Worm (Caenorhabditis elegans) whole organism, L4 larva: ENCODE measurements around the gene pkc-1.

ENCODE experiments used
- F26F4.8 ChIP-seq: fragments of 200-800 bp; sonication (Bioruptor generic); conservative IDR thresholded peaks from 2 replicates; pipeline ENCODE4 v1.3.6; 2022; ENCODE audit warnings: missing genetic modification characterization, missing compliant biosample characterization
- F37D6.2 ChIP-seq: sonication (generic microtip); optimal IDR thresholded peaks from 2 replicates; lab custom pipeline; 2016; ENCODE audit warnings: mild to moderate bottlenecking, missing genetic modification characterization, missing compliant biosample characterization
- R02D3.7 ChIP-seq: fragments of 150-350 bp; sonication (generic microtip); optimal IDR thresholded peaks from 3 replicates; lab custom pipeline; 2014; ENCODE audit warnings: missing biosample characterization, missing genetic modification characterization
- T20F7.1 ChIP-seq: fragments of 200-800 bp; sonication (Bioruptor generic); optimal IDR thresholded peaks from 2 replicates; lab custom pipeline; 2018; ENCODE audit warnings: mild to moderate bottlenecking, missing genetic modification characterization, missing compliant biosample characterization
- T26A8.4 ChIP-seq: fragments of 200-800 bp; sonication (Bioruptor generic); IDR thresholded peaks from 2 replicates; pipeline ENCODE4 v1.3.6; 2022; ENCODE audit warnings: missing genetic modification characterization, missing compliant biosample characterization
- Y48G9A.11 ChIP-seq: fragments of 200-800 bp; sonication (Bioruptor generic); IDR thresholded peaks from 2 replicates; pipeline ENCODE4 v1.3.6; 2022; ENCODE audit warnings: missing genetic modification reagents, missing genetic modification characterization, missing compliant biosample characterization
- aha-1 ChIP-seq: fragments of 150-350 bp; peaks from one replicate; lab custom pipeline; 2014; ENCODE audit warnings: missing biosample characterization, missing genetic modification characterization
- attf-4 ChIP-seq: sonication (generic microtip); optimal IDR thresholded peaks from 3 replicates; lab custom pipeline; 2017; ENCODE audit warnings: missing biosample characterization, missing genetic modification characterization
- ceh-20 ChIP-seq: fragments of 200-800 bp; sonication (Bioruptor generic); IDR thresholded peaks from 2 replicates; pipeline ENCODE4 v1.3.6; 2022; ENCODE audit warnings: missing genetic modification reagents, missing genetic modification characterization, missing compliant biosample characterization
- ceh-82 ChIP-seq: sonication (generic microtip); optimal IDR thresholded peaks from 2 replicates; lab custom pipeline; 2017; ENCODE audit warnings: missing biosample characterization, missing genetic modification characterization
- ctbp-1 ChIP-seq: fragments of 200-800 bp; sonication (Bioruptor generic); IDR thresholded peaks from 2 replicates; pipeline ENCODE4 v1.3.6; 2022; ENCODE audit warnings: missing genetic modification reagents, missing genetic modification characterization, missing compliant biosample characterization
- daf-16 ChIP-seq, 3 experiments: sonication (generic microtip); optimal IDR thresholded peaks; 2 replicates each; lab custom pipeline; 2016 to 2017; ENCODE audit warnings: missing genetic modification characterization in 3 of 3, missing genetic modification reagents in 3 of 3, mild to moderate bottlenecking in 2 of 3, missing compliant biosample characterization in 2 of 3, missing biosample characterization in 1 of 3, moderate library complexity in 1 of 3
- dmd-8 ChIP-seq: fragments of 200-800 bp; sonication (Bioruptor generic); IDR thresholded peaks from 2 replicates; pipeline ENCODE4 v1.3.6; 2022; ENCODE audit warnings: missing genetic modification characterization, missing compliant biosample characterization
- dmd-9 ChIP-seq: fragments of 200-800 bp; sonication (Bioruptor generic); IDR thresholded peaks from 2 replicates; pipeline ENCODE4 v1.3.6; 2022; ENCODE audit warnings: missing genetic modification reagents, missing genetic modification characterization, missing compliant biosample characterization
- dve-1 ChIP-seq: sonication (generic microtip); optimal IDR thresholded peaks from 2 replicates; lab custom pipeline; 2017; ENCODE audit warnings: antibody characterized with exemption, mild to moderate bottlenecking, missing genetic modification characterization, missing compliant biosample characterization; ENCODE audit not compliant: insufficient read depth
- egl-43 ChIP-seq: fragments of 200-800 bp; sonication (Bioruptor generic); IDR thresholded peaks from 2 replicates; pipeline ENCODE4 v1.3.6; 2022; ENCODE audit warnings: missing genetic modification reagents, missing genetic modification characterization, missing compliant biosample characterization
- fkh-10 ChIP-seq: fragments of 150-350 bp; optimal IDR thresholded peaks from 2 replicates; lab custom pipeline; 2014; ENCODE audit warnings: missing biosample characterization, missing genetic modification reagents, missing genetic modification characterization
- fos-1 ChIP-seq: fragments of 150-350 bp; optimal IDR thresholded peaks from 2 replicates; lab custom pipeline; 2014; ENCODE audit warnings: missing biosample characterization, missing genetic modification characterization
- hif-1 ChIP-seq, 2 experiments: sonication (generic microtip); optimal IDR thresholded peaks; 2 replicates each; lab custom pipeline; 2016 to 2017; ENCODE audit warnings: missing compliant biosample characterization in 2 of 2, missing genetic modification characterization in 2 of 2, missing genetic modification reagents in 2 of 2, missing genotype in 2 of 2, mild to moderate bottlenecking in 1 of 2
- hlh-11 ChIP-seq: fragments of 200-800 bp; sonication (Bioruptor generic); optimal IDR thresholded peaks from 2 replicates; lab custom pipeline; 2018; ENCODE audit warnings: mild to moderate bottlenecking, missing genetic modification characterization, missing compliant biosample characterization
- hlh-30 ChIP-seq: sonication (generic microtip); optimal IDR thresholded peaks from 2 replicates; lab custom pipeline; 2017; ENCODE audit warnings: antibody characterized with exemption, mild to moderate bottlenecking, missing genetic modification characterization, missing compliant biosample characterization; ENCODE audit not compliant: insufficient read depth
- hmg-1.1 ChIP-seq: fragments of 200-800 bp; sonication (Bioruptor generic); IDR thresholded peaks from 2 replicates; pipeline ENCODE4 v1.3.6; 2022; ENCODE audit warnings: missing genetic modification reagents, missing genetic modification characterization, missing compliant biosample characterization
- lim-7 ChIP-seq: fragments of 200-800 bp; sonication (Bioruptor generic); IDR thresholded peaks from 2 replicates; pipeline ENCODE4 v1.3.6; 2022; ENCODE audit warnings: missing genetic modification characterization, missing compliant biosample characterization
- lin-13 ChIP-seq: fragments of 150-350 bp; optimal IDR thresholded peaks from 2 replicates; lab custom pipeline; 2014; ENCODE audit warnings: missing biosample characterization, missing genetic modification reagents, missing genetic modification characterization
- lin-15B ChIP-seq: fragments of 150-350 bp; sonication (generic microtip); optimal IDR thresholded peaks from 3 replicates; lab custom pipeline; 2014; ENCODE audit warnings: missing biosample characterization, missing genetic modification characterization
- lin-29 ChIP-seq: fragments of 200-800 bp; sonication (Bioruptor generic); IDR thresholded peaks from 2 replicates; pipeline ENCODE4 v1.3.6; 2022; ENCODE audit warnings: missing genetic modification reagents, missing genetic modification characterization, missing compliant biosample characterization
- lin-39 ChIP-seq: fragments of 150-350 bp; optimal IDR thresholded peaks from 2 replicates; lab custom pipeline; 2014; ENCODE audit warnings: missing biosample characterization, missing genetic modification reagents, missing genetic modification characterization
- lir-3 ChIP-seq: sonication (generic microtip); optimal IDR thresholded peaks from 2 replicates; lab custom pipeline; 2016; ENCODE audit warnings: mild to moderate bottlenecking, missing genetic modification characterization, missing compliant biosample characterization
- lsy-2 ChIP-seq, 2 experiments: fragments of 150-350 bp in 1 of 2; sonication (generic microtip) in 1 of 2; optimal IDR thresholded peaks; 2 replicates each; lab custom pipeline; 2014 to 2017; ENCODE audit warnings: missing biosample characterization in 2 of 2, missing genetic modification characterization in 2 of 2
- madf-9 ChIP-seq: fragments of 200-800 bp; sonication (Bioruptor generic); conservative IDR thresholded peaks from 2 replicates; pipeline ENCODE4 v1.3.6; 2022; ENCODE audit warnings: missing genetic modification reagents, missing genetic modification characterization, missing compliant biosample characterization
- mep-1 ChIP-seq: fragments of 150-350 bp; sonication (generic microtip); optimal IDR thresholded peaks from 3 replicates; lab custom pipeline; 2014; ENCODE audit warnings: missing biosample characterization, missing genetic modification characterization
- mxl-2 ChIP-seq: fragments of 200-800 bp; sonication (Bioruptor generic); conservative IDR thresholded peaks from 2 replicates; pipeline ENCODE4 v1.3.6; 2022; ENCODE audit warnings: missing genetic modification reagents, missing genetic modification characterization, missing compliant biosample characterization
- nhr-11 ChIP-seq: fragments of 150-350 bp; optimal IDR thresholded peaks from 2 replicates; lab custom pipeline; 2014; ENCODE audit warnings: missing biosample characterization, missing genetic modification characterization
- nhr-25 ChIP-seq: sonication (generic microtip); optimal IDR thresholded peaks from 2 replicates; lab custom pipeline; 2017; ENCODE audit warnings: missing genetic modification characterization, mild to moderate bottlenecking, missing compliant biosample characterization, antibody characterized with exemption, moderate library complexity, borderline replicate concordance; ENCODE audit not compliant: insufficient read depth
- nhr-28 ChIP-seq: fragments of 150-350 bp; optimal IDR thresholded peaks from 2 replicates; lab custom pipeline; 2014; ENCODE audit warnings: missing biosample characterization, missing genetic modification characterization
- nhr-41 ChIP-seq: fragments of 200-800 bp; sonication (Bioruptor generic); IDR thresholded peaks from 2 replicates; pipeline ENCODE4 v1.3.6; 2022; ENCODE audit warnings: missing genetic modification reagents, missing genetic modification characterization, missing compliant biosample characterization
- nhr-6 ChIP-seq: fragments of 150-350 bp; optimal IDR thresholded peaks from 2 replicates; lab custom pipeline; 2014; ENCODE audit warnings: missing biosample characterization, missing genetic modification characterization
- pha-4 ChIP-seq, 2 experiments: fragments of 150-350 bp in 1 of 2; fragments of 200-800 bp in 1 of 2; sonication (Bioruptor generic) in 1 of 2; IDR thresholded peaks in 1 of 2; optimal IDR thresholded peaks in 1 of 2; 2 replicates each; pipeline versions ENCODE4 v1.3.6 to Lab custom; 2014 to 2022; ENCODE audit warnings: missing genetic modification characterization in 2 of 2, missing genetic modification reagents in 2 of 2, missing biosample characterization in 1 of 2, missing compliant biosample characterization in 1 of 2
- php-3 ChIP-seq: fragments of 200-800 bp; sonication (Bioruptor generic); IDR thresholded peaks from 2 replicates; pipeline ENCODE4 v1.3.6; 2022; ENCODE audit warnings: missing genetic modification reagents, missing genetic modification characterization, missing compliant biosample characterization
- rbr-2 ChIP-seq: sonication (generic microtip); optimal IDR thresholded peaks from 2 replicates; lab custom pipeline; 2016; ENCODE audit warnings: missing genotype, missing genetic modification characterization, missing compliant biosample characterization
- saeg-2 ChIP-seq: fragments of 200-800 bp; sonication (Bioruptor generic); IDR thresholded peaks from 2 replicates; pipeline ENCODE4 v1.3.6; 2022; ENCODE audit warnings: missing genetic modification reagents, missing genetic modification characterization, missing compliant biosample characterization
- set-16 ChIP-seq: fragments of 200-800 bp; sonication (Bioruptor generic); IDR thresholded peaks from 2 replicates; pipeline ENCODE4 v1.3.6; 2022; ENCODE audit warnings: missing genetic modification reagents, missing genetic modification characterization, missing compliant biosample characterization
- skn-1 ChIP-seq: fragments of 150-350 bp; optimal IDR thresholded peaks from 2 replicates; lab custom pipeline; 2014; ENCODE audit warnings: missing biosample characterization, missing genetic modification characterization
- unc-39 ChIP-seq: sonication (generic microtip); optimal IDR thresholded peaks from 2 replicates; lab custom pipeline; 2017; ENCODE audit warnings: missing biosample characterization, missing genetic modification characterization
- zag-1 ChIP-seq: fragments of 150-350 bp; optimal IDR thresholded peaks from 2 replicates; lab custom pipeline; 2014; ENCODE audit warnings: missing biosample characterization, missing genetic modification characterization
- zfp-2 ChIP-seq: sonication (generic microtip); optimal IDR thresholded peaks from 2 replicates; lab custom pipeline; 2016; ENCODE audit warnings: mild to moderate bottlenecking, missing genetic modification characterization, missing compliant biosample characterization
- zip-2 ChIP-seq: fragments of 150-350 bp; optimal IDR thresholded peaks from 2 replicates; lab custom pipeline; 2014; ENCODE audit warnings: missing biosample characterization, missing genetic modification characterization
- ztf-7 ChIP-seq: fragments of 150-350 bp; optimal IDR thresholded peaks from 2 replicates; lab custom pipeline; 2014; ENCODE audit warnings: missing biosample characterization, missing genetic modification characterization

Gene pkc-1

DNA sequence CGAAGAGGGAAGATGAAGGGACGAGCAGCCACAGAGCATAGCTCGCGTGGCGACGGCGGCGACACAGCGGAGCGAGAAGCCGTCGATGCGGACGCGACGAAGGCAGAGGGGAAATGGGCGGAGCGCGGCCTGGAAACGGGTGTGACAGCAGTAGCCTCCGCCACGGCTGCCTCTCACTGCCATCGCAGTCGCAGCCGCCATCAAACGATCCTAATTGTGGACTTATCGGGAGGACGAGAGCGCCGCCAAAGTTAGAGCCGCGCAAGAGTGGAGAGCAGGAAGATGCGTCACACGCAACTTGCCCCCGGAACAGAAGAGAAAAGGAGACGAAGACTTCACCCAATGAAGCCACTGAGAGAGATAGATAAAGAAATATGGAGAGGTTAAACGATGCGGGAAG lies 7.7 kb downstream of the pkc-1 start:
- TF ChIP-seq hlh-11 (tag; lab: Kevin White, UChicago) = peak; percentile 3
- TF ChIP-seq F37D6.2 (tag; lab: Kevin White, UChicago) = peak; percentile 72
- TF ChIP-seq lin-39 (tag; lab: Kevin White, UChicago) = no peak
- TF ChIP-seq ztf-7 (tag; lab: Kevin White, UChicago) = no peak
- peak; percentile 2 for TF ChIP-seq nhr-11 (tag; lab: Kevin White, UChicago)
- peak; percentile 59; the same call in 1 of the 2 replicates for TF ChIP-seq dmd-8 (GFP tag; lab: Robert Waterston, UW)
- TF ChIP-seq lir-3 (tag; lab: Kevin White, UChicago) = peak; percentile 18
- 0 out of 2 replicates have a peak, but pooled peaks have one; percentile 51 for TF ChIP-seq dmd-9 (GFP tag; lab: Robert Waterston, UW)
- no peak for TF ChIP-seq pha-4 (GFP tag; IDR thresholded peaks at IDR 0.05; lab: Robert Waterston, UW)
- TF ChIP-seq pha-4 (tag; optimal IDR thresholded peaks at IDR 0.05; lab: Kevin White, UChicago) = no peak
- TF ChIP-seq lim-7 (GFP tag; lab: Robert Waterston, UW) = no peak
- peak; percentile 28; the same call in 1 of the 2 replicates for TF ChIP-seq ceh-20 (GFP tag; lab: Robert Waterston, UW)
- peak; percentile 31 for TF ChIP-seq hlh-30 (tag; lab: Kevin White, UChicago)
- no peak for TF ChIP-seq hif-1 (tag; optimal IDR thresholded peaks at IDR 0.05; lab: Kevin White, UChicago)
- 0 out of 2 replicates have a peak, but pooled peaks have one; percentile 36 for TF ChIP-seq F26F4.8
- TF ChIP-seq mxl-2 (GFP tag; lab: Robert Waterston, UW) = no peak
- no peak for TF ChIP-seq R02D3.7 (tag; lab: Kevin White, UChicago)
- no peak for TF ChIP-seq php-3 (GFP tag; lab: Robert Waterston, UW)
- peak; percentile 98 for TF ChIP-seq set-16 (GFP tag; lab: Robert Waterston, UW)
- TF ChIP-seq ctbp-1 (GFP tag; lab: Robert Waterston, UW) = peak; percentile 79
- TF ChIP-seq mep-1 (tag; lab: Kevin White, UChicago) = peak; percentile 5
- TF ChIP-seq rbr-2 (tag; lab: Kevin White, UChicago) = peak; percentile 47
- peak; percentile 64; the same call in 1 of the 2 replicates for TF ChIP-seq hmg-1.1 (GFP tag; lab: Robert Waterston, UW)
- TF ChIP-seq fkh-10 (GFP tag; lab: Kevin White, UChicago) = peak; percentile 47
- no peak; the same call in 1 of the 2 replicates for TF ChIP-seq egl-43 (GFP tag; lab: Robert Waterston, UW)
- peak in 1 of 2 experiments; percentile 9 for TF ChIP-seq lsy-2 (tag; optimal IDR thresholded peaks at IDR 0.05; lab: Kevin White, UChicago)
- peak; percentile 98 for TF ChIP-seq aha-1
- TF ChIP-seq Y48G9A.11 = 0 out of 2 replicates have a peak, but pooled peaks have one; percentile 5
- TF ChIP-seq T26A8.4 (GFP tag; lab: Robert Waterston, UW) = peak; percentile 29; the same call in 1 of the 2 replicates

DNA sequence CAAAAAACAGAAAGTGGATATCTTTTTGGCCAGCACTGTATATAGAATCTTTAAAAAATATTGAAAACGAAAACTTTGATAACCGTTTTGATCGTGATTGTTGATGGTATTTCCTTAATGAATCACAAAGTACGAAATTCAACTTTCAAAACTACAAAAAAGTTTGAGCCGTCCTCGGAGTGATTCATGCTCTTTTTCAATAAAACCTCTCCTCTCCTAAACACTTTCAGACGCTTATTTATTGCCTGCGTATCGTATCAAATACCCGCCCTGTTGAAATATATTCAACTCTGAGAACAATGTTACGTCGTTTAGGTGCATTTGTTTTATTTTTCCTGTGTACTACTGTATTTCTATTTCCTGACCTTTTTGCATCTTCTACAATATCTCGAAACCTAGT lies 11.0 kb downstream of the pkc-1 start:
- TF ChIP-seq lsy-2 (tag; optimal IDR thresholded peaks at IDR 0.05; lab: Kevin White, UChicago) = no peak
- TF ChIP-seq dmd-9 (GFP tag; lab: Robert Waterston, UW) = no peak
- no peak for TF ChIP-seq unc-39
- no peak for TF ChIP-seq rbr-2 (tag; lab: Kevin White, UChicago)
- no peak for TF ChIP-seq ctbp-1 (GFP tag; lab: Robert Waterston, UW)
- TF ChIP-seq attf-4 (tag; lab: Kevin White, UChicago) = no peak
- TF ChIP-seq fos-1 (tag; lab: Kevin White, UChicago) = no peak
- no peak for TF ChIP-seq skn-1
- TF ChIP-seq nhr-25 = no peak
- TF ChIP-seq saeg-2 = no peak
- peak; percentile 29 for TF ChIP-seq nhr-6 (tag; lab: Kevin White, UChicago)
- TF ChIP-seq lin-29 = no peak
- no peak for TF ChIP-seq lin-13 (GFP tag; lab: Kevin White, UChicago)
- no peak for TF ChIP-seq nhr-41 (GFP tag; lab: Robert Waterston, UW)
- TF ChIP-seq ceh-82 (tag; lab: Kevin White, UChicago) = no peak
- no peak for TF ChIP-seq F37D6.2 (tag; lab: Kevin White, UChicago)
- no peak for TF ChIP-seq madf-9 (GFP tag; lab: Robert Waterston, UW)
- no peak for TF ChIP-seq zfp-2
- no peak for TF ChIP-seq zip-2
- TF ChIP-seq lin-15B (tag; lab: Kevin White, UChicago) = no peak
- peak; percentile 42 for TF ChIP-seq dve-1 (tag; lab: Kevin White, UChicago)
- no peak for TF ChIP-seq zag-1
- TF ChIP-seq hlh-11 (tag; lab: Kevin White, UChicago) = no peak
- TF ChIP-seq T20F7.1 = no peak
- peak; percentile 67 for TF ChIP-seq nhr-28
- TF ChIP-seq F26F4.8 = no peak
- no peak for TF ChIP-seq aha-1
- TF ChIP-seq daf-16 (GFP tag; optimal IDR thresholded peaks at IDR 0.05; lab: Kevin White, UChicago) = no peak
- peak; percentile 51 for TF ChIP-seq daf-16 (tag; optimal IDR thresholded peaks at IDR 0.05; lab: Kevin White, UChicago)
